Fruit fly (Drosophila melanogaster) whole organism, prepupa: ENCODE results near the gene Kdm5.

ENCODE experiments used
- CG15336 ChIP-seq: fragments of 200-800 bp; sonication (Bioruptor generic); IDR thresholded peaks from 2 replicates; pipeline ENCODE4 v1.3.6; 2022; ENCODE audit warnings: missing biosample characterization, missing genetic modification characterization
- Eip93F ChIP-seq: fragments of 200-800 bp; sonication (Bioruptor generic); optimal IDR thresholded peaks from 2 replicates; lab custom pipeline; 2016; ENCODE audit warnings: missing biosample characterization, mild to moderate bottlenecking, missing genetic modification characterization
- Ets96B ChIP-seq: fragments of 200-800 bp; optimal IDR thresholded peaks from 2 replicates; lab custom pipeline; 2019; ENCODE audit warnings: missing biosample characterization, mild to moderate bottlenecking, missing genetic modification characterization, moderate library complexity
- Gug ChIP-seq: fragments of 200-800 bp; sonication (Bioruptor generic); IDR thresholded peaks from 2 replicates; pipeline ENCODE4 v1.3.6; 2022; ENCODE audit warnings: missing biosample characterization, missing genetic modification characterization
- eg ChIP-seq: fragments of 200-800 bp; sonication (Bioruptor generic); IDR thresholded peaks from 3 replicates; pipeline ENCODE4 v1.3.6; 2022; ENCODE audit warnings: missing biosample characterization, missing genetic modification characterization
- esn ChIP-seq: fragments of 200-800 bp; sonication (Bioruptor generic); optimal IDR thresholded peaks from 2 replicates; lab custom pipeline; 2016; ENCODE audit warnings: missing biosample characterization, mild to moderate bottlenecking, missing genetic modification characterization, moderate library complexity
- salr ChIP-seq, 2 experiments: fragments of 200-800 bp; sonication (Bioruptor generic); optimal IDR thresholded peaks; 3 replicates each; lab custom pipeline; 2016 to 2018; ENCODE audit warnings: missing biosample characterization in 2 of 2, missing genetic modification characterization in 2 of 2, mild to moderate bottlenecking in 1 of 2
- spab ChIP-seq: fragments of 200-800 bp; sonication (Bioruptor generic); optimal IDR thresholded peaks from 2 replicates; lab custom pipeline; 2017; ENCODE audit warnings: missing biosample characterization, mild to moderate bottlenecking, missing genetic modification characterization, missing genetic modification reagents
- topi ChIP-seq: fragments of 200-800 bp; sonication (Bioruptor generic); optimal IDR thresholded peaks from 3 replicates; lab custom pipeline; 2016; ENCODE audit warnings: missing biosample characterization, missing genetic modification characterization

dm6 chr2L:6020535-6020934 lies 21.2 kb upstream of the Kdm5 start, which contains the start of gene CG13996:
- TF ChIP-seq Gug (GFP tag; lab: Robert Waterston, UW) (no peak), CG15336 (GFP tag; lab: Robert Waterston, UW) (no peak), salr (GFP tag; optimal IDR thresholded peaks at IDR 0.05; lab: Kevin White, UChicago) (no peak), Eip93F (GFP tag; lab: Kevin White, UChicago) (no peak), Ets96B (no peak), esn (GFP tag; lab: Kevin White, UChicago) (no peak), spab (GFP tag; lab: Kevin White, UChicago) (no peak), eg (GFP tag; lab: Robert Waterston, UW) (no peak), topi (GFP tag; lab: Kevin White, UChicago) (no peak)
